Worm (Caenorhabditis elegans): Measurements from ENCODE around the gene sdz-21.

The sdz-21 gene

ce11 chrIII:5614648-5615047 is 42.2 kb downstream of the sdz-21 start, which contains the start of gene basl-1:
Gene basl-1, plus strand, starts transcription at chrIII:5614948.
- TF ChIP-seq ztf-11 (tag; optimal IDR thresholded peaks at IDR 0.05) = no peak
- no peak for TF ChIP-seq lin-1 (GFP tag; IDR thresholded peaks at IDR 0.05)

ce11 chrIII:5611604-5612324 is 45.1 kb downstream of the sdz-21 start, which contains the start of gene bas-1:
Gene bas-1, plus strand, starts transcription at chrIII:5612274.
- peak; percentile 53 for TF ChIP-seq pqm-1 (tag; optimal IDR thresholded peaks at IDR 0.05)
- peak; percentile 29 for TF ChIP-seq dve-1 (tag; optimal IDR thresholded peaks at IDR 0.05; ENCODE audit: insufficient read depth)
- TF ChIP-seq R02D3.7 (tag; optimal IDR thresholded peaks at IDR 0.05) = no peak
- TF ChIP-seq ceh-44 (GFP tag; IDR thresholded peaks at IDR 0.05) = no peak
- TF ChIP-seq daf-16 (GFP tag; optimal IDR thresholded peaks at IDR 0.05) = no peak
- peak; percentile 42 for TF ChIP-seq daf-16 (tag; optimal IDR thresholded peaks at IDR 0.05)
- TF ChIP-seq madf-5 (GFP tag; IDR thresholded peaks at IDR 0.05) = no peak

DNA sequence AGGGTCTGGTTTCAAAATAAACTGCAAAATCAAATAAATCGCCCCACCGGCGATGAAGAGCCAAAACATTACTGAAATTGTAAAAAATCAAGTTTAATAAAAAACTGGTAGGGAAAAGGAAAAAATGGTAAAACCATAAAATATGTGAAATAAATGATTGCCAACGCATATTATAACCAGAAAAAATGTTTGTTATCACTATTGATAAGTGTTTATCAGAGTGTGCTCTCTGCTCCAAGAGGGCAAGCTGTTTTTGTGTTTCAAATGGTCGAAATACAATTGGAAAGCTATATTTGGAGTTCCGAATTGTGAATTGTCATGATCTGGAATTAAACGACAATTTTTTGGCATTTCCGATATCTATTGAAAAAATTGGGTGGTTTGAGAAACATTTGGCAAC is 46.6 kb downstream of the sdz-21 start, which contains the start of gene C05D2.8:
TSS of gene C05D2.8 (minus strand) at position 71 of the 400 bp plus-strand sequence.
- TF ChIP-seq daf-19 (GFP tag; conservative IDR thresholded peaks at IDR 0.05) = no peak
- no peak for TF ChIP-seq ceh-20 (GFP tag; IDR thresholded peaks at IDR 0.05)
- TF ChIP-seq nhr-102 (tag; optimal IDR thresholded peaks at IDR 0.05) = no peak
- no peak for TF ChIP-seq lin-15B (tag; optimal IDR thresholded peaks at IDR 0.05)
- TF ChIP-seq nhr-111 (GFP tag; optimal IDR thresholded peaks at IDR 0.05) = no peak
- no peak for TF ChIP-seq mdl-1 (tag; optimal IDR thresholded peaks at IDR 0.05)
- TF ChIP-seq Y5F2A.4 (GFP tag; optimal IDR thresholded peaks at IDR 0.05) = no peak
- TF ChIP-seq nhr-237 (tag; optimal IDR thresholded peaks at IDR 0.05) = no peak
- TF ChIP-seq R02D3.7 (tag; optimal IDR thresholded peaks at IDR 0.05) = no peak
- TF ChIP-seq daf-8 (GFP tag; IDR thresholded peaks at IDR 0.05) = no peak
- no peak for TF ChIP-seq egl-27 (tag; optimal IDR thresholded peaks at IDR 0.05)
- TF ChIP-seq Y105C5A.15 (GFP tag; IDR thresholded peaks at IDR 0.05) = no peak
- peak; percentile 35 for TF ChIP-seq dve-1 (tag; optimal IDR thresholded peaks at IDR 0.05; ENCODE audit: insufficient read depth)
- no peak for TF ChIP-seq aly-2 (tag; optimal IDR thresholded peaks at IDR 0.05)
- no peak for TF ChIP-seq spr-3 (GFP tag; optimal IDR thresholded peaks at IDR 0.05)
- TF ChIP-seq zfp-3 (GFP tag; conservative IDR thresholded peaks at IDR 0.05) = no peak
- TF ChIP-seq nhr-28 (tag; optimal IDR thresholded peaks at IDR 0.05) = peak; percentile 66
- TF ChIP-seq nhr-10 (tag; optimal IDR thresholded peaks at IDR 0.05) = no peak
- no peak for TF ChIP-seq tag-97 (GFP tag; IDR thresholded peaks at IDR 0.05)
- no peak for TF ChIP-seq snpc-4 (tag; optimal IDR thresholded peaks at IDR 0.05)
- no peak for TF ChIP-seq hmg-1.1 (GFP tag; IDR thresholded peaks at IDR 0.05)
- no peak for TF ChIP-seq madf-5 (GFP tag; IDR thresholded peaks at IDR 0.05)
- TF ChIP-seq attf-4 (tag; optimal IDR thresholded peaks at IDR 0.05) = no peak
- peak; percentile 83 for TF ChIP-seq pqm-1 (tag; optimal IDR thresholded peaks at IDR 0.05)
- TF ChIP-seq php-3 (GFP tag; IDR thresholded peaks at IDR 0.05) = 0 out of 2 replicates have a peak, but pooled peaks have one; percentile 39
- TF ChIP-seq nhr-42 (GFP tag; IDR thresholded peaks at IDR 0.05) = no peak
- no peak for TF ChIP-seq F10B5.3 (tag; optimal IDR thresholded peaks at IDR 0.05)
- TF ChIP-seq lir-3 (tag; optimal IDR thresholded peaks at IDR 0.05) = no peak
- no peak for TF ChIP-seq snpc-1.2 (GFP tag; IDR thresholded peaks at IDR 0.05)
- no peak for TF ChIP-seq ceh-32 (tag; optimal IDR thresholded peaks at IDR 0.05; ENCODE audit: poor library complexity)
- no peak for TF ChIP-seq set-16 (GFP tag; IDR thresholded peaks at IDR 0.05)
- TF ChIP-seq hlh-30 (tag; optimal IDR thresholded peaks at IDR 0.05; ENCODE audit: insufficient read depth) = no peak
- TF ChIP-seq hlh-11 (tag; optimal IDR thresholded peaks at IDR 0.05) = no peak
- no peak for TF ChIP-seq daf-16 (GFP tag; optimal IDR thresholded peaks at IDR 0.05)
- peak; percentile 71 for TF ChIP-seq daf-16 (tag; optimal IDR thresholded peaks at IDR 0.05)
- TF ChIP-seq dpl-1 (GFP tag; optimal IDR thresholded peaks at IDR 0.05) = no peak

Data from whole organism, L4 larva.